Worm (Caenorhabditis elegans) whole organism, young adult: ENCODE data around the gene R02D5.3.

ENCODE experiments used
- F49E8.2 ChIP-seq: sonication (generic microtip); optimal IDR thresholded peaks from 3 replicates; lab custom pipeline; 2017; ENCODE audit warnings: missing genetic modification characterization, mild to moderate bottlenecking, missing compliant biosample characterization, antibody characterized with exemption, moderate library complexity; ENCODE audit not compliant: insufficient read depth
- F57A8.1 ChIP-seq: fragments of 200-800 bp; sonication (Bioruptor generic); optimal IDR thresholded peaks from 2 replicates; lab custom pipeline; 2018; ENCODE audit warnings: mild to moderate bottlenecking, missing genetic modification characterization, moderate library complexity, missing compliant biosample characterization
- fkh-3 ChIP-seq: sonication (generic microtip); optimal IDR thresholded peaks from 2 replicates; lab custom pipeline; 2016; ENCODE audit warnings: mild to moderate bottlenecking, missing genetic modification characterization, missing compliant biosample characterization
- hrde-1 ChIP-seq: sonication (generic microtip); optimal IDR thresholded peaks from 2 replicates; lab custom pipeline; 2016; ENCODE audit warnings: missing genetic modification characterization, mild to moderate bottlenecking, missing compliant biosample characterization, moderate library complexity, missing genotype, missing genetic modification reagents, borderline replicate concordance
- lir-1 ChIP-seq: fragments of 200-800 bp; sonication (Bioruptor generic); conservative IDR thresholded peaks from 2 replicates; pipeline ENCODE4 v1.3.6; 2022; ENCODE audit warnings: missing genetic modification reagents, missing genetic modification characterization, missing compliant biosample characterization
- nhr-120 ChIP-seq: fragments of 200-800 bp; sonication (Bioruptor generic); IDR thresholded peaks from 2 replicates; pipeline ENCODE4 v1.3.6; 2022; ENCODE audit warnings: missing genetic modification characterization, missing compliant biosample characterization
- nhr-27 ChIP-seq: fragments of 200-800 bp; sonication (Bioruptor generic); optimal IDR thresholded peaks from 2 replicates; lab custom pipeline; 2018; ENCODE audit warnings: mild to moderate bottlenecking, missing genetic modification characterization, moderate library complexity, missing compliant biosample characterization
- pha-4 ChIP-seq: fragments of 150-350 bp; sonication (generic microtip); optimal IDR thresholded peaks from 2 replicates; lab custom pipeline; 2014; ENCODE audit warnings: missing biosample characterization, missing genetic modification reagents, missing genetic modification characterization
- snpc-3.4 ChIP-seq: sonication (generic microtip); optimal IDR thresholded peaks from 2 replicates; lab custom pipeline; 2017; ENCODE audit warnings: missing genetic modification characterization, mild to moderate bottlenecking, missing compliant biosample characterization, antibody characterized with exemption, moderate library complexity, missing genotype, missing genetic modification reagents
- tbx-9 ChIP-seq: sonication (generic microtip); optimal IDR thresholded peaks from 2 replicates; lab custom pipeline; 2016; ENCODE audit warnings: borderline replicate concordance, missing genetic modification characterization, inconsistent platforms, missing compliant biosample characterization
- ztf-3 ChIP-seq: fragments of 200-800 bp; sonication (Bioruptor generic); optimal IDR thresholded peaks from 2 replicates; lab custom pipeline; 2018; ENCODE audit warnings: mild to moderate bottlenecking, missing genetic modification characterization, missing compliant biosample characterization

DNA sequence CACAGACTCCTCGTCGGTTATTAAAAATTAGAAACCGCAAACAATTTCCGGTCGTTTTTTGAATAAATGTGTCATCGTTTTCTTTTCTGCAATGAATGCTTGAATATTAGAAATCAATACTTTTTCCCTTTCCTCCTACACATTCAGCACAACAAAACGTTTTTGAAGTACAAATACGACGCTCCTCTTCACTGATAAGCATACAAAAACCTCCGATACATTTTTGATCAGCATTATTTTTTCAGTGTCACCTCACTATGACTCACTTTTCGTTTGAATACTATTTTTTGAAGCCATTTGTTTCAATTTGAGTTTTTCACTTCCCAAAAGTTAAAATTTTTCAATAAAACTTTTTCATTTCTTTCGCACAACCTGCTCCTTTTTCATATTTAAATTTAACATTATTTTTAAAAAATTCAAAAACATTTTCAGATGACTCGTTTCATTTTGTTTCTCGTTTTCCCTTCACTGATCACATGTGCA, at the start of gene R02D5.3:
- TF ChIP-seq F57A8.1 (GFP tag; lab: Kevin White, UChicago) (no peak), hrde-1 (no peak), nhr-120 (GFP tag; lab: Robert Waterston, UW) (no peak), nhr-27 (tag; lab: Kevin White, UChicago) (no peak), ztf-3 (GFP tag; lab: Kevin White, UChicago) (no peak), snpc-3.4 (tag; lab: Kevin White, UChicago) (no peak), tbx-9 (tag; lab: Kevin White, UChicago) (no peak), pha-4 (tag; lab: Kevin White, UChicago) (no peak), fkh-3 (no peak), lir-1 (GFP tag; lab: Robert Waterston, UW) (no peak), F49E8.2 (tag; lab: Kevin White, UChicago) (no peak)
